Worm (Caenorhabditis elegans): ENCODE results near the gene K10H10.10.

Gene K10H10.10

DNA sequence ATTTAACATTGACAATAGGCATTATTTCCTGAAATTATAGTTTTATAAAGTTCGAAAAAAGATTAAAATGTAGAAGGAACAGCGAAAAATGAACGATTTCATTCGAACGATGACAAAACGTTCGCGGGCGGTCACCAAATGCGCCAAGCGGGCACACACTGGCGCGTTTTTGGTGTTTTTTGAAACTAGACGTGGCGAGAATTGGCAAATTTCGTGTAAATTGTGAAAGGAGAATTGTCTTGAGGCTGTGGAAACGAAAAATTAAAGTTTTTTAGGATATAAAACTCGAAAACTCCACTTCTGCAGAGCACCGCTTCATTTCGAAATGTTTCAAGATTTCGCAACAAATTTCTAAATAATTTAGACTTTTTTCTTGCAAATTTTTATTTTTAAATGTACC, 18.9 kb upstream of the K10H10.10 start, which contains the start of gene usp-14 (continued):
- peak; percentile 38 for TF ChIP-seq C16A3.4 (tag; optimal IDR thresholded peaks at IDR 0.05)
- peak; percentile 91 for TF ChIP-seq lin-14 (GFP tag; optimal IDR thresholded peaks at IDR 0.05)
- TF ChIP-seq sptf-1 (tag; optimal IDR thresholded peaks at IDR 0.05) = no peak
- TF ChIP-seq aly-2 (tag; optimal IDR thresholded peaks at IDR 0.05) = no peak
- TF ChIP-seq egl-13 (tag; optimal IDR thresholded peaks at IDR 0.05) = peak; percentile 20
- no peak for TF ChIP-seq vab-15 (tag; optimal IDR thresholded peaks at IDR 0.05)
- TF ChIP-seq alr-1 (tag; optimal IDR thresholded peaks at IDR 0.05; ENCODE audit: borderline replicate concordance) = no peak
- TF ChIP-seq dpl-1 (GFP tag; optimal IDR thresholded peaks at IDR 0.05) = peak; percentile 74 to 87 (median 87)
- no peak for TF ChIP-seq hlh-17 (GFP tag; optimal IDR thresholded peaks at IDR 0.05; ENCODE audit: borderline replicate concordance)
- TF ChIP-seq dsc-1 (tag; optimal IDR thresholded peaks at IDR 0.05) = peak; percentile 40
- TF ChIP-seq unc-30 (tag; optimal IDR thresholded peaks at IDR 0.05) = no peak
- no peak for TF ChIP-seq ces-1 (GFP tag; optimal IDR thresholded peaks at IDR 0.05)
- TF ChIP-seq grh-1 (GFP tag; IDR thresholded peaks at IDR 0.05) = peak; percentile 37; the same call in 1 of the 2 replicates

DNA sequence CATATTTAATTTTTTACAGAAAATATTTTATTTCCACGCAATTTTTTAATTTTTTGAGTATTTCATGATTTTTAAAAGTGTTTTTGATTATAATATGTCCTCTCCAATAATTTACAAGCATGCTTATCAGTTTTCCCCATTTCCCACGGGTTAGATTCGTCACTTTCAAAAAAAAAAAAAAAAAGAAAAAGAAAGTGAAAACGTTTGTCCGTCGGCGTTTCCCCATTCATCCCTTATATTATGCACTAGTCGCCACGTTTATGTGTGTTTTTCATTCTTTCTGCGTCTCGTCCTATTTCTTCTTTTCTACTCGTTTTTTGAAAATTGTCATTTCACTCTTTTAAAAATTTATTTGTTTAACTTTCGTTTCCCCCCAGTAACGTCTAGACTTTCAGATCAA, 18.2 kb upstream of the K10H10.10 start, which contains the start of gene vnut-1:
vnut-1 (plus strand) TSS at position 396 of the 400 bp plus-strand sequence.
- TF ChIP-seq snu-23 (GFP tag; optimal IDR thresholded peaks at IDR 0.05) (peak; percentile 36), blmp-1 (tag; optimal IDR thresholded peaks at IDR 0.05) (peak; percentile 97), lsy-2 (tag; optimal IDR thresholded peaks at IDR 0.05) (peak; percentile 13 to 26), lir-3 (tag; optimal IDR thresholded peaks at IDR 0.05; ENCODE audit: poor library complexity) (no peak), nhr-90 (tag; optimal IDR thresholded peaks at IDR 0.05; ENCODE audit: poor library complexity) (peak; percentile 39), nhr-71 (tag; optimal IDR thresholded peaks at IDR 0.05) (peak; percentile 52), nhr-85 (tag) (peak; percentile 72), ceh-82 (tag; optimal IDR thresholded peaks at IDR 0.05) (peak in 1 of 3 experiments; percentile 7), swsn-7 (tag; optimal IDR thresholded peaks at IDR 0.05) (peak; percentile 6), pag-3 (tag; optimal IDR thresholded peaks at IDR 0.05; ENCODE audit: borderline replicate concordance, insufficient read depth) (no peak), elt-2 (tag; optimal IDR thresholded peaks at IDR 0.05) (peak; percentile 50), egl-13 (tag; optimal IDR thresholded peaks at IDR 0.05) (no peak), efl-1 (optimal IDR thresholded peaks at IDR 0.05) (peak; percentile 5 to 11), efl-1 (GFP tag; optimal IDR thresholded peaks at IDR 0.05 in 1 of 2) (peak; percentile 2 to 27), rnt-1 (tag; optimal IDR thresholded peaks at IDR 0.05) (no peak), lin-14 (GFP tag; optimal IDR thresholded peaks at IDR 0.05) (peak; percentile 59), ceh-90 (tag; optimal IDR thresholded peaks at IDR 0.05) (no peak), elt-3 (tag; optimal IDR thresholded peaks at IDR 0.05) (peak in 1 of 6 experiments; percentile 6), mep-1 (tag; optimal IDR thresholded peaks at IDR 0.05) (peak; percentile 54), nhr-20 (tag; optimal IDR thresholded peaks at IDR 0.05) (peak; percentile 37), dpl-1 (GFP tag; optimal IDR thresholded peaks at IDR 0.05) (peak in 2 of 3 experiments; percentile 10 to 27), lin-35 (GFP tag; optimal IDR thresholded peaks at IDR 0.05) (peak in 1 of 2 experiments; percentile 20)

DNA sequence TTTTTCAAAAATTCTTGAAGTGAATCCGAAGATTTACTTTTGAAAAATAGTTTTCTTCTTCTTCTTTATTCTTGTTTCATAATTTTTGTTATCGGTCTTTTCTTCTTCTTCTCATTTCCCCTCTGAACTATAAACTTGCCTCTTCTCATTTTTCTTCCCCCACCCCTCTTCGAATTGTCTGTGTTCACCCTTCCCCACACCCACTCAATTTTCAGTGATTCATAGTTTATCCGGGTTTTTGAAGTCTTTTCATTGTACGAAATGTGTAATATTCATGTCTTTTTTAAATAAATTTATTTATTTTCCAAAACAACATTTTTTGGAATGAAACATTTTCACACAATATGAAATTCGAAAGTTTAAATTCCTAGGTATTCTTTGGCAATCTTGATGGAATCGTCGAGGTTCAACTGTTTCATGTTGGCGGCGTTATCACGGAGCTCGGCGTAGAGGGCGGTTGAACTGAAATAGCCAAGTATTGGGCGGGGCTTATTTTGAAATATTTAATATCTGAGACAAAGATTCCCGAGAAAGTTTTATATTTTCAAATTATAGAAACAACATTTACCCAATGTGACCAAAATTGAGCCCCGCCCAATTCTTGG, 14.9 kb upstream of the K10H10.10 start:
- TF ChIP-seq C34B4.2 (tag; optimal IDR thresholded peaks at IDR 0.05) (no peak), nhr-84 (tag; optimal IDR thresholded peaks at IDR 0.05) (no peak), ceh-82 (tag; optimal IDR thresholded peaks at IDR 0.05) (no peak), elt-2 (tag; optimal IDR thresholded peaks at IDR 0.05) (no peak), snu-23 (GFP tag; optimal IDR thresholded peaks at IDR 0.05) (no peak), lin-15B (tag; optimal IDR thresholded peaks at IDR 0.05) (no peak), mef-2 (tag; optimal IDR thresholded peaks at IDR 0.05) (no peak), pax-3 (tag; optimal IDR thresholded peaks at IDR 0.05) (no peak), aly-2 (tag; optimal IDR thresholded peaks at IDR 0.05) (no peak), nhr-47 (tag; optimal IDR thresholded peaks at IDR 0.05) (no peak), fkh-10 (GFP tag; optimal IDR thresholded peaks at IDR 0.05) (no peak)

Data from whole organism, L1 larva.